Worm (Caenorhabditis elegans) whole organism, mixed stage, embryonic: ENCODE measurements around the gene F54F2.14.

Experiments used
- M03D4.4 ChIP-seq: sonication (generic microtip); optimal IDR thresholded peaks from 2 replicates; lab custom pipeline; 2017; ENCODE audit warnings: mild to moderate bottlenecking, missing genetic modification characterization, missing compliant biosample characterization
- bed-3 ChIP-seq: fragments of 200-800 bp; sonication (Bioruptor generic); optimal IDR thresholded peaks from 3 replicates; lab custom pipeline; 2018; ENCODE audit warnings: mild to moderate bottlenecking, missing genetic modification characterization, moderate library complexity, missing compliant biosample characterization
- blmp-1 ChIP-seq: fragments of 150-350 bp; optimal IDR thresholded peaks from 2 replicates; lab custom pipeline; 2014; ENCODE audit warnings: missing biosample characterization, missing genetic modification characterization
- ceh-83 ChIP-seq: fragments of 200-800 bp; sonication (Bioruptor generic); optimal IDR thresholded peaks from 2 replicates; lab custom pipeline; 2018; ENCODE audit warnings: mild to moderate bottlenecking, missing genetic modification characterization, missing compliant biosample characterization
- cnd-1 ChIP-seq: fragments of 200-800 bp; sonication (Bioruptor generic); optimal IDR thresholded peaks from 2 replicates; lab custom pipeline; 2018; ENCODE audit warnings: mild to moderate bottlenecking, missing genetic modification characterization, missing compliant biosample characterization
- drap-1 ChIP-seq: fragments of 200-800 bp; sonication (Bioruptor generic); optimal IDR thresholded peaks from 3 replicates; lab custom pipeline; 2018; ENCODE audit warnings: mild to moderate bottlenecking, missing genetic modification characterization, missing compliant biosample characterization
- elt-1 ChIP-seq: sonication (generic microtip); optimal IDR thresholded peaks from 2 replicates; lab custom pipeline; 2017; ENCODE audit warnings: missing genetic modification characterization, mild to moderate bottlenecking, missing compliant biosample characterization, antibody characterized with exemption, moderate library complexity, borderline replicate concordance; ENCODE audit not compliant: insufficient read depth
- elt-3 ChIP-seq: fragments of 150-350 bp; optimal IDR thresholded peaks from 2 replicates; lab custom pipeline; 2014; ENCODE audit warnings: missing biosample characterization, missing genetic modification characterization
- flh-1 ChIP-seq: fragments of 200-800 bp; sonication (Bioruptor generic); optimal IDR thresholded peaks from 2 replicates; lab custom pipeline; 2018; ENCODE audit warnings: mild to moderate bottlenecking, missing genetic modification characterization, moderate library complexity, missing compliant biosample characterization
- ham-2 ChIP-seq: fragments of 200-800 bp; sonication (Bioruptor generic); optimal IDR thresholded peaks from 2 replicates; lab custom pipeline; 2018; ENCODE audit warnings: mild to moderate bottlenecking, missing genetic modification characterization, missing compliant biosample characterization
- hlh-1 ChIP-seq: fragments of 150-350 bp; optimal IDR thresholded peaks from 2 replicates; lab custom pipeline; 2014; ENCODE audit warnings: missing biosample characterization, missing genetic modification reagents, missing genetic modification characterization
- lin-13 ChIP-seq: fragments of 150-350 bp; optimal IDR thresholded peaks from 2 replicates; lab custom pipeline; 2014; ENCODE audit warnings: missing biosample characterization, missing genetic modification characterization
- lin-32 ChIP-seq: fragments of 200-800 bp; sonication (Bioruptor generic); optimal IDR thresholded peaks from 2 replicates; lab custom pipeline; 2018; ENCODE audit warnings: mild to moderate bottlenecking, missing genetic modification characterization, missing compliant biosample characterization
- lsy-2 ChIP-seq: fragments of 150-350 bp; optimal IDR thresholded peaks from 2 replicates; lab custom pipeline; 2014; ENCODE audit warnings: missing biosample characterization, missing genetic modification characterization
- mep-1 ChIP-seq: fragments of 150-350 bp; optimal IDR thresholded peaks from 2 replicates; lab custom pipeline; 2017; ENCODE audit warnings: missing biosample characterization, missing genetic modification reagents, missing genetic modification characterization, inconsistent platforms
- mls-2 ChIP-seq: sonication (generic microtip); optimal IDR thresholded peaks from 2 replicates; lab custom pipeline; 2016; ENCODE audit warnings: mild to moderate bottlenecking, missing genetic modification characterization, moderate library complexity, missing compliant biosample characterization
- nhr-2 ChIP-seq: fragments of 150-350 bp; optimal IDR thresholded peaks from 2 replicates; lab custom pipeline; 2014; ENCODE audit warnings: missing biosample characterization, missing genetic modification characterization
- nhr-237 ChIP-seq: fragments of 150-350 bp; optimal IDR thresholded peaks from 2 replicates; lab custom pipeline; 2014; ENCODE audit warnings: missing biosample characterization, missing genetic modification characterization
- nhr-28 ChIP-seq: fragments of 150-350 bp; optimal IDR thresholded peaks from 2 replicates; lab custom pipeline; 2014; ENCODE audit warnings: missing biosample characterization, missing genetic modification characterization
- nhr-76 ChIP-seq: sonication (generic microtip); optimal IDR thresholded peaks from 2 replicates; lab custom pipeline; 2017; ENCODE audit warnings: missing biosample characterization, missing genetic modification characterization
- pha-4 ChIP-seq: fragments of 150-350 bp; optimal IDR thresholded peaks from 2 replicates; lab custom pipeline; 2018; ENCODE audit warnings: missing biosample characterization, missing genetic modification reagents, missing genetic modification characterization
- sem-2 ChIP-seq: fragments of 200-800 bp; sonication (Bioruptor generic); optimal IDR thresholded peaks from 2 replicates; lab custom pipeline; 2018; ENCODE audit warnings: mild to moderate bottlenecking, missing genetic modification characterization, missing compliant biosample characterization
- snpc-4 ChIP-seq: fragments of 150-350 bp; optimal IDR thresholded peaks from 2 replicates; lab custom pipeline; 2014; ENCODE audit warnings: missing biosample characterization, missing genetic modification characterization
- sptf-1 ChIP-seq: sonication (generic microtip); optimal IDR thresholded peaks from 2 replicates; lab custom pipeline; 2017; ENCODE audit warnings: mild to moderate bottlenecking, missing genetic modification characterization, moderate library complexity, missing compliant biosample characterization
- tbx-8 ChIP-seq: fragments of 200-800 bp; sonication (Bioruptor generic); optimal IDR thresholded peaks from 2 replicates; lab custom pipeline; 2018; ENCODE audit warnings: mild to moderate bottlenecking, missing genetic modification characterization, moderate library complexity, missing compliant biosample characterization
- unc-120 ChIP-seq: sonication (generic microtip); optimal IDR thresholded peaks from 2 replicates; lab custom pipeline; 2017; ENCODE audit warnings: missing genetic modification characterization, missing compliant biosample characterization; ENCODE audit not compliant: poor library complexity, severe bottlenecking
- unc-39 ChIP-seq: fragments of 150-350 bp; optimal IDR thresholded peaks from 2 replicates; lab custom pipeline; 2014; ENCODE audit warnings: missing biosample characterization, missing genetic modification characterization
- unc-62 ChIP-seq: fragments of 150-350 bp; optimal IDR thresholded peaks from 2 replicates; lab custom pipeline; 2014; ENCODE audit warnings: missing biosample characterization, missing genetic modification reagents, missing genetic modification characterization
- zip-8 ChIP-seq: fragments of 150-350 bp; optimal IDR thresholded peaks from 2 replicates; lab custom pipeline; 2014; ENCODE audit warnings: missing biosample characterization, missing genetic modification characterization
- ztf-11 ChIP-seq: fragments of 150-350 bp; optimal IDR thresholded peaks from 2 replicates; lab custom pipeline; 2014; ENCODE audit warnings: missing biosample characterization, missing genetic modification characterization

F54F2.14 gene

ce11 chrIII:8769253-8769652, 22.1 kb upstream of the F54F2.14 start, which contains the start of gene K02D10.1:
Gene K02D10.1, plus strand, starts transcription at chrIII:8769536.
- TF ChIP-seq snpc-4 (tag; lab: Kevin White, UChicago) (no peak), hlh-1 (peak; percentile 34)

ce11 chrIII:8770243-8770642, 21.1 kb upstream of the F54F2.14 start:
- TF ChIP-seq nhr-2 (tag; lab: Kevin White, UChicago): no peak
- TF ChIP-seq ceh-83: no peak
- no peak for TF ChIP-seq cnd-1 (tag; lab: Kevin White, UChicago)
- TF ChIP-seq lsy-2 (tag; lab: Kevin White, UChicago): no peak
- no peak for TF ChIP-seq nhr-76 (tag; lab: Kevin White, UChicago)
- TF ChIP-seq bed-3 (GFP tag; lab: Kevin White, UChicago): no peak
- TF ChIP-seq nhr-28 (tag; lab: Kevin White, UChicago): no peak
- no peak for TF ChIP-seq unc-39 (tag; lab: Kevin White, UChicago)
- no peak for TF ChIP-seq sem-2 (GFP tag; lab: Kevin White, UChicago)
- no peak for TF ChIP-seq lin-13 (tag; lab: Kevin White, UChicago)
- no peak for TF ChIP-seq M03D4.4 (tag; lab: Kevin White, UChicago)
- no peak for TF ChIP-seq ztf-11 (tag; lab: Kevin White, UChicago)
- no peak for TF ChIP-seq unc-62 (GFP tag; lab: Kevin White, UChicago)
- no peak for TF ChIP-seq unc-120 (tag; lab: Kevin White, UChicago)
- no peak for TF ChIP-seq mls-2 (tag; lab: Kevin White, UChicago)
- no peak for TF ChIP-seq mep-1 (tag; lab: Kevin White, UChicago)
- TF ChIP-seq drap-1 (GFP tag; lab: Kevin White, UChicago): no peak
- no peak for TF ChIP-seq zip-8
- no peak for TF ChIP-seq snpc-4 (tag; lab: Kevin White, UChicago)
- TF ChIP-seq pha-4 (tag; lab: Kevin White, UChicago): no peak

- TF ChIP-seq sem-2 (GFP tag; lab: Kevin White, UChicago): no peak
- TF ChIP-seq M03D4.4 (tag; lab: Kevin White, UChicago): no peak
- no peak for TF ChIP-seq lin-32 (GFP tag; lab: Kevin White, UChicago)
- TF ChIP-seq hlh-1: no peak
- TF ChIP-seq tbx-8 (GFP tag; lab: Kevin White, UChicago): no peak
- no peak for TF ChIP-seq mls-2 (tag; lab: Kevin White, UChicago)
- TF ChIP-seq zip-8: no peak
Observed at ce11 chrIII:8771162-8771561, 20.2 kb upstream of the F54F2.14 start, which contains the start of gene K02D10.2. Gene K02D10.2, minus strand, starts transcription at chrIII:8771262.

- TF ChIP-seq elt-3 (tag; lab: Kevin White, UChicago) (no peak), ham-2 (no peak), nhr-76 (tag; lab: Kevin White, UChicago) (no peak), elt-1 (tag; lab: Kevin White, UChicago) (no peak), mls-2 (tag; lab: Kevin White, UChicago) (no peak), blmp-1 (no peak), ceh-83 (no peak), nhr-28 (tag; lab: Kevin White, UChicago) (no peak), sptf-1 (tag; lab: Kevin White, UChicago) (no peak), bed-3 (GFP tag; lab: Kevin White, UChicago) (no peak), nhr-2 (tag; lab: Kevin White, UChicago) (no peak), hlh-1 (no peak), drap-1 (GFP tag; lab: Kevin White, UChicago) (no peak), sem-2 (GFP tag; lab: Kevin White, UChicago) (no peak), lsy-2 (tag; lab: Kevin White, UChicago) (no peak), nhr-237 (tag; lab: Kevin White, UChicago) (no peak)
Observed at ce11 chrIII:8771851-8772250, 19.5 kb upstream of the F54F2.14 start, which contains the start of gene K02D10.3. Gene K02D10.3, minus strand, starts transcription at chrIII:8771951.

- TF ChIP-seq flh-1 (GFP tag; lab: Kevin White, UChicago): no peak
- TF ChIP-seq blmp-1: peak; percentile 21
Observed at ce11 chrIII:8772428-8773027, 18.8 kb upstream of the F54F2.14 start.
